Worm (Caenorhabditis elegans) whole organism, L1 larva: ENCODE measurements around the gene Y49A10A.2.

Experiments
- C04F5.9 ChIP-seq: sonication (generic microtip); optimal IDR thresholded peaks from 2 replicates; lab custom pipeline; 2016; ENCODE audit warnings: missing genetic modification characterization, missing compliant biosample characterization
- C34B4.2 ChIP-seq: sonication (generic microtip); optimal IDR thresholded peaks from 2 replicates; lab custom pipeline; 2017; ENCODE audit warnings: mild to moderate bottlenecking, missing genetic modification characterization, missing compliant biosample characterization
- F16B12.6 ChIP-seq: fragments of 150-350 bp; optimal IDR thresholded peaks from 2 replicates; lab custom pipeline; 2014; ENCODE audit warnings: missing biosample characterization, missing genetic modification characterization
- aha-1 ChIP-seq: fragments of 150-350 bp; optimal IDR thresholded peaks from 2 replicates; lab custom pipeline; 2014; ENCODE audit warnings: missing biosample characterization, missing genetic modification characterization
- alr-1 ChIP-seq: fragments of 200-800 bp; sonication (Bioruptor generic); optimal IDR thresholded peaks from 2 replicates; lab custom pipeline; 2018; ENCODE audit warnings: borderline replicate concordance, mild to moderate bottlenecking, missing genetic modification characterization, missing compliant biosample characterization
- blmp-1 ChIP-seq: fragments of 150-350 bp; optimal IDR thresholded peaks from 2 replicates; lab custom pipeline; 2014; ENCODE audit warnings: missing biosample characterization, missing genetic modification characterization
- ceh-63 ChIP-seq: fragments of 200-800 bp; sonication (Bioruptor generic); optimal IDR thresholded peaks from 2 replicates; lab custom pipeline; 2018; ENCODE audit warnings: mild to moderate bottlenecking, missing genetic modification characterization, missing compliant biosample characterization
- ceh-82 ChIP-seq, 3 experiments: fragments of 150-350 bp in 1 of 3; sonication (generic microtip) in 2 of 3; optimal IDR thresholded peaks; 2 replicates each; lab custom pipeline; 2014 to 2017; ENCODE audit warnings: missing biosample characterization in 3 of 3, missing genetic modification characterization in 3 of 3
- ceh-88 ChIP-seq: fragments of 200-800 bp; sonication (Bioruptor generic); IDR thresholded peaks from 2 replicates; pipeline ENCODE4 v1.3.6; 2022; ENCODE audit warnings: missing genetic modification characterization, missing compliant biosample characterization
- dpl-1 ChIP-seq, 3 experiments: fragments of 150-350 bp in 2 of 3; sonication (generic microtip) in 1 of 3; optimal IDR thresholded peaks; 2 replicates each; lab custom pipeline; 2014 to 2017; ENCODE audit warnings: missing biosample characterization in 3 of 3, missing genetic modification characterization in 3 of 3, missing genetic modification reagents in 3 of 3
- dsc-1 ChIP-seq: sonication (generic microtip); optimal IDR thresholded peaks from 2 replicates; lab custom pipeline; 2016; ENCODE audit warnings: mild to moderate bottlenecking, missing genetic modification characterization, missing compliant biosample characterization
- efl-1 ChIP-seq, 4 experiments: fragments of 150-350 bp; optimal IDR thresholded peaks in 3 of 4; peaks in 1 of 4; 1 replicate in 1 of 4; 2 replicates in 3 of 4; lab custom pipeline; 2014; ENCODE audit warnings: missing biosample characterization in 2 of 4, missing genetic modification characterization in 2 of 4, missing genetic modification reagents in 2 of 4
- elt-2 ChIP-seq: sonication (generic microtip); optimal IDR thresholded peaks from 2 replicates; lab custom pipeline; 2016; ENCODE audit warnings: missing genetic modification characterization, mild to moderate bottlenecking, inconsistent platforms, missing compliant biosample characterization, missing genetic modification reagents
- fkh-8 ChIP-seq: sonication (generic microtip); optimal IDR thresholded peaks from 2 replicates; lab custom pipeline; 2016; ENCODE audit warnings: mild to moderate bottlenecking, missing genetic modification characterization, missing compliant biosample characterization
- fos-1 ChIP-seq: fragments of 150-350 bp; optimal IDR thresholded peaks from 2 replicates; lab custom pipeline; 2014; ENCODE audit warnings: missing biosample characterization, missing genetic modification characterization
- hpl-2 ChIP-seq: fragments of 150-350 bp; optimal IDR thresholded peaks from 2 replicates; lab custom pipeline; 2014; ENCODE audit warnings: missing biosample characterization, missing genetic modification reagents, missing genetic modification characterization
- isw-1 ChIP-seq: fragments of 200-800 bp; sonication (Bioruptor generic); IDR thresholded peaks from 2 replicates; pipeline ENCODE4 v1.3.6; 2022; ENCODE audit warnings: missing genetic modification characterization, missing compliant biosample characterization
- jun-1 ChIP-seq: fragments of 150-350 bp; optimal IDR thresholded peaks from 2 replicates; lab custom pipeline; 2014; ENCODE audit warnings: missing biosample characterization, missing genetic modification reagents, missing genetic modification characterization
- lin-13 ChIP-seq: fragments of 150-350 bp; optimal IDR thresholded peaks from 2 replicates; lab custom pipeline; 2014; ENCODE audit warnings: missing biosample characterization, missing genetic modification reagents, missing genetic modification characterization
- lin-14 ChIP-seq: fragments of 200-800 bp; sonication (Bioruptor generic); optimal IDR thresholded peaks from 2 replicates; lab custom pipeline; 2018; ENCODE audit warnings: mild to moderate bottlenecking, missing genetic modification characterization, moderate library complexity, missing compliant biosample characterization
- lin-35 ChIP-seq, 2 experiments: fragments of 150-350 bp; optimal IDR thresholded peaks; 2 replicates each; lab custom pipeline; 2014; ENCODE audit warnings: missing biosample characterization in 2 of 2, missing genetic modification characterization in 2 of 2, missing genetic modification reagents in 2 of 2
- lsy-2 ChIP-seq, 2 experiments: fragments of 150-350 bp; optimal IDR thresholded peaks; 2 replicates each; lab custom pipeline; 2014; ENCODE audit warnings: missing biosample characterization in 2 of 2, missing genetic modification characterization in 2 of 2
- mab-9 ChIP-seq: fragments of 200-800 bp; sonication (Bioruptor generic); IDR thresholded peaks from 2 replicates; pipeline ENCODE4 v1.3.6; 2022; ENCODE audit warnings: missing genetic modification reagents, missing genetic modification characterization, missing compliant biosample characterization
- mdl-1 ChIP-seq, 2 experiments: fragments of 150-350 bp; optimal IDR thresholded peaks; 2 replicates each; lab custom pipeline; 2014 to 2017; ENCODE audit warnings: missing biosample characterization in 2 of 2, missing genetic modification characterization in 2 of 2, inconsistent platforms in 1 of 2
- mef-2 ChIP-seq: fragments of 150-350 bp; optimal IDR thresholded peaks from 2 replicates; lab custom pipeline; 2014; ENCODE audit warnings: missing biosample characterization, missing genetic modification characterization
- mep-1 ChIP-seq: fragments of 150-350 bp; optimal IDR thresholded peaks from 2 replicates; lab custom pipeline; 2014; ENCODE audit warnings: missing biosample characterization, missing genetic modification characterization
- nhr-19 ChIP-seq: fragments of 200-800 bp; sonication (Bioruptor generic); conservative IDR thresholded peaks from 2 replicates; pipeline ENCODE4 v1.3.6; 2022; ENCODE audit warnings: missing genetic modification characterization, missing compliant biosample characterization
- nhr-20 ChIP-seq: sonication (generic microtip); optimal IDR thresholded peaks from 2 replicates; lab custom pipeline; 2016; ENCODE audit warnings: mild to moderate bottlenecking, missing genetic modification characterization, missing compliant biosample characterization
- nhr-237 ChIP-seq: fragments of 150-350 bp; optimal IDR thresholded peaks from 2 replicates; lab custom pipeline; 2014; ENCODE audit warnings: missing biosample characterization, missing genetic modification characterization
- nhr-28 ChIP-seq: fragments of 150-350 bp; optimal IDR thresholded peaks from 2 replicates; lab custom pipeline; 2014; ENCODE audit warnings: missing biosample characterization, missing genetic modification characterization
- nhr-47 ChIP-seq: sonication (generic microtip); optimal IDR thresholded peaks from 2 replicates; lab custom pipeline; 2016; ENCODE audit warnings: mild to moderate bottlenecking, missing genetic modification characterization, moderate library complexity, missing compliant biosample characterization
- nhr-71 ChIP-seq: sonication (generic microtip); optimal IDR thresholded peaks from 2 replicates; lab custom pipeline; 2016; ENCODE audit warnings: mild to moderate bottlenecking, missing genetic modification characterization, moderate library complexity, missing compliant biosample characterization
- nhr-85 ChIP-seq: sonication (generic microtip); peaks from one replicate; lab custom pipeline; 2016; ENCODE audit warnings: missing genetic modification characterization, inconsistent platforms, missing compliant biosample characterization
- nhr-90 ChIP-seq: sonication (generic microtip); optimal IDR thresholded peaks from 2 replicates; lab custom pipeline; 2016; ENCODE audit warnings: mild to moderate bottlenecking, missing genetic modification characterization, missing compliant biosample characterization; ENCODE audit not compliant: poor library complexity
- pag-3 ChIP-seq: sonication (generic microtip); optimal IDR thresholded peaks from 2 replicates; lab custom pipeline; 2017; ENCODE audit warnings: missing genetic modification characterization, mild to moderate bottlenecking, missing compliant biosample characterization, antibody characterized with exemption, borderline replicate concordance; ENCODE audit not compliant: insufficient read depth
- pax-3 ChIP-seq: fragments of 200-800 bp; sonication (Bioruptor generic); optimal IDR thresholded peaks from 2 replicates; lab custom pipeline; 2018; ENCODE audit warnings: mild to moderate bottlenecking, missing genetic modification characterization, moderate library complexity, missing compliant biosample characterization
- pqm-1 ChIP-seq: sonication (generic microtip); optimal IDR thresholded peaks from 3 replicates; lab custom pipeline; 2017; ENCODE audit warnings: missing biosample characterization, missing genetic modification characterization
- rnt-1 ChIP-seq: sonication (generic microtip); optimal IDR thresholded peaks from 2 replicates; lab custom pipeline; 2016; ENCODE audit warnings: mild to moderate bottlenecking, missing genetic modification characterization, moderate library complexity, missing compliant biosample characterization
- snu-23 ChIP-seq: sonication (generic microtip); optimal IDR thresholded peaks from 2 replicates; lab custom pipeline; 2016; ENCODE audit warnings: missing genetic modification characterization, missing compliant biosample characterization
- sox-4 ChIP-seq: sonication (generic microtip); optimal IDR thresholded peaks from 2 replicates; lab custom pipeline; 2016; ENCODE audit warnings: missing genetic modification characterization, missing compliant biosample characterization
- swsn-7 ChIP-seq: sonication (generic microtip); optimal IDR thresholded peaks from 2 replicates; lab custom pipeline; 2016; ENCODE audit warnings: missing genetic modification characterization, missing compliant biosample characterization
- tbx-2 ChIP-seq: sonication (generic microtip); optimal IDR thresholded peaks from 2 replicates; lab custom pipeline; 2016; ENCODE audit warnings: missing genetic modification characterization, missing compliant biosample characterization
- unc-30 ChIP-seq: sonication (generic microtip); optimal IDR thresholded peaks from 2 replicates; lab custom pipeline; 2017; ENCODE audit warnings: missing biosample characterization, missing genetic modification characterization
- unc-62 ChIP-seq: fragments of 150-350 bp; optimal IDR thresholded peaks from 2 replicates; lab custom pipeline; 2014; ENCODE audit warnings: missing biosample characterization, missing genetic modification reagents, missing genetic modification characterization
- unc-86 ChIP-seq: sonication (generic microtip); optimal IDR thresholded peaks from 2 replicates; lab custom pipeline; 2016; ENCODE audit warnings: missing genetic modification characterization, missing compliant biosample characterization
- unc-98 ChIP-seq: fragments of 200-800 bp; sonication (Bioruptor generic); IDR thresholded peaks from 2 replicates; pipeline ENCODE4 v1.3.6; 2022; ENCODE audit warnings: missing genetic modification characterization, missing compliant biosample characterization
- xbp-1 ChIP-seq: sonication (generic microtip); optimal IDR thresholded peaks from 2 replicates; lab custom pipeline; 2016; ENCODE audit warnings: missing genetic modification characterization, missing compliant biosample characterization
- ztf-4 ChIP-seq: fragments of 150-350 bp; optimal IDR thresholded peaks from 2 replicates; lab custom pipeline; 2014; ENCODE audit warnings: missing biosample characterization, missing genetic modification characterization

Y49A10A.2 gene

DNA sequence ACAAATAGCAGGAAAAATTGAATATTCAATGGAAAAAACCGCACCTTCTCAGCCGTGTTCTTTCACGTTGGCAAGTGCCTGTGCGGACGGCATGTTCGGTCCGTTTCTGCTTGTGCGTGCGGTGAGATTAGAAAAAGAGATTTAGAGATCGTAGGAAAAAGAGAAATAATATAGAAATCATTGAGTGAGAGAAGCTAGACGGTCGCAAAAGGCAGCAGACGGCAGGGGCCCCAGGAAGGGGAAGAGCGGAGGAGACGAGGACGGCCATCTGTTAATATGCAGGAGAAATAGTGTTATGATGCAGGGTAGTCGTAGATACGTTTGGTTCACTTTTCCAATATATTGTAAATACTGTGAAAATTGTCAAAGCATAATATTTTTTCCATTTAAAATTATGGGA, at the start of gene Y49A10A.2:
Y49A10A.2 (minus strand) TSS at position 109 of the 400 bp plus-strand sequence.
- TF ChIP-seq xbp-1 (tag; lab: Kevin White, UChicago) = peak; percentile 23
- TF ChIP-seq ceh-82 (tag; optimal IDR thresholded peaks at IDR 0.05; lab: Kevin White, UChicago) = peak in 2 of 3 experiments; percentile 2 to 16
- TF ChIP-seq snu-23 = peak; percentile 52
- no peak for TF ChIP-seq hpl-2 (GFP tag; lab: Kevin White, UChicago)
- no peak for TF ChIP-seq unc-98 (GFP tag; lab: Robert Waterston, UW)
- TF ChIP-seq F16B12.6 (tag; lab: Kevin White, UChicago) = no peak
- peak; percentile 13 to 48 for TF ChIP-seq efl-1 (optimal IDR thresholded peaks at IDR 0.05; lab: Kevin White, UChicago)
- no peak for TF ChIP-seq efl-1 (GFP tag; optimal IDR thresholded peaks at IDR 0.05 in 1 of 2; lab: Kevin White, UChicago)
- peak in 1 of 2 experiments; percentile 5 for TF ChIP-seq lin-35 (GFP tag; optimal IDR thresholded peaks at IDR 0.05; lab: Kevin White, UChicago)
- no peak for TF ChIP-seq fos-1 (tag; lab: Kevin White, UChicago)
- no peak for TF ChIP-seq jun-1 (tag; lab: Kevin White, UChicago)
- TF ChIP-seq pag-3 (tag; lab: Kevin White, UChicago) = peak; percentile 44
- TF ChIP-seq nhr-20 (tag; lab: Kevin White, UChicago) = peak; percentile 40
- TF ChIP-seq alr-1 (tag; lab: Kevin White, UChicago) = no peak
- no peak for TF ChIP-seq nhr-237 (tag; lab: Kevin White, UChicago)
- TF ChIP-seq rnt-1 = peak; percentile 61
- no peak for TF ChIP-seq ceh-88
- TF ChIP-seq nhr-90 (tag; lab: Kevin White, UChicago) = no peak
- peak; percentile 31 for TF ChIP-seq mep-1 (tag; lab: Kevin White, UChicago)
- TF ChIP-seq elt-2 (tag; lab: Kevin White, UChicago) = no peak
- TF ChIP-seq nhr-19 (GFP tag; lab: Robert Waterston, UW) = 0 out of 2 replicates have a peak, but pooled peaks have one; percentile 17
- peak; percentile 36 for TF ChIP-seq unc-86 (tag; lab: Kevin White, UChicago)
- TF ChIP-seq lsy-2 (tag; optimal IDR thresholded peaks at IDR 0.05; lab: Kevin White, UChicago) = peak in 1 of 2 experiments; percentile 40
- TF ChIP-seq lin-14 (GFP tag; lab: Kevin White, UChicago) = peak; percentile 80
- TF ChIP-seq isw-1 (GFP tag; lab: Robert Waterston, UW) = no peak; the same call in 1 of the 2 replicates
- TF ChIP-seq mdl-1 (tag; optimal IDR thresholded peaks at IDR 0.05; lab: Kevin White, UChicago) = peak in 1 of 2 experiments; percentile 13
- no peak for TF ChIP-seq mab-9 (GFP tag; lab: Robert Waterston, UW)
- TF ChIP-seq aha-1 (tag; lab: Kevin White, UChicago) = no peak
- no peak for TF ChIP-seq ztf-4
- TF ChIP-seq mef-2 = no peak
- TF ChIP-seq nhr-85 (tag; lab: Kevin White, UChicago) = peak; percentile 57
- TF ChIP-seq nhr-71 (tag; lab: Kevin White, UChicago) = peak; percentile 55
- no peak for TF ChIP-seq C04F5.9
- peak; percentile 39 for TF ChIP-seq dsc-1 (tag; lab: Kevin White, UChicago)
- peak; percentile 18 for TF ChIP-seq fkh-8 (tag; lab: Kevin White, UChicago)
- TF ChIP-seq blmp-1 (tag; lab: Kevin White, UChicago) = peak; percentile 14
- peak; percentile 58 for TF ChIP-seq swsn-7 (tag; lab: Kevin White, UChicago)
- no peak for TF ChIP-seq C34B4.2 (tag; lab: Kevin White, UChicago)
- TF ChIP-seq dpl-1 (GFP tag; optimal IDR thresholded peaks at IDR 0.05; lab: Kevin White, UChicago) = no peak
- TF ChIP-seq tbx-2 (tag; lab: Kevin White, UChicago) = peak; percentile 29
- TF ChIP-seq nhr-47 (tag; lab: Kevin White, UChicago) = peak; percentile 41

DNA sequence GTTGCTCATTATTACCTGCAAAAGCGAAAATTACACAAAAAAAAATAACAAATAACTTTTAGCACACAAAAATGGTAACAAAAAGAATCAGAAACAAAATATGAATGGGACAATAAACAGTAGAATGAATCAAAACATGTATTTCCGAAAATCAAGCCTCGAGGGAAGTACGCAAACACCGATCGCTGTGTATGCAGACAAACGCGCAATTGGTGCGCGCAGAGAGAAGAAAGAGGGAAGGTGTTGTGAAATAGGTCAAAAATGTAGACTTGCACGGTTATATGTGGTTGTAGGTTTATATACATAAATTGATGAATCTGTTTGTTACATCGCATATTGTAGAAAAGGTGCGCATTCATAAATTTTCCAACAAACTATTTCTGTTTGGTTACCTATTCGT, 47.3 kb upstream of the Y49A10A.2 start, which contains the start of gene cdk-11.2:
cdk-11.2 (minus strand) TSS at position 23 of the 400 bp plus-strand sequence.
- TF ChIP-seq sox-4 (tag; lab: Kevin White, UChicago) (no peak), unc-98 (GFP tag; lab: Robert Waterston, UW) (no peak), fos-1 (tag; lab: Kevin White, UChicago) (peak; percentile 18), nhr-28 (tag; lab: Kevin White, UChicago) (no peak), C04F5.9 (no peak), ceh-63 (no peak), mef-2 (no peak), blmp-1 (tag; lab: Kevin White, UChicago) (peak; percentile 79), pqm-1 (tag; lab: Kevin White, UChicago) (no peak), ceh-88 (no peak), unc-62 (GFP tag; lab: Kevin White, UChicago) (no peak), lin-13 (GFP tag; lab: Kevin White, UChicago) (no peak), tbx-2 (tag; lab: Kevin White, UChicago) (peak; percentile 9), ztf-4 (no peak), unc-86 (tag; lab: Kevin White, UChicago) (no peak), ceh-82 (tag; optimal IDR thresholded peaks at IDR 0.05; lab: Kevin White, UChicago) (peak; percentile 48 to 85 (median 53)), unc-30 (no peak), dsc-1 (tag; lab: Kevin White, UChicago) (no peak), pax-3 (tag; lab: Kevin White, UChicago) (no peak), C34B4.2 (tag; lab: Kevin White, UChicago) (no peak), isw-1 (GFP tag; lab: Robert Waterston, UW) (peak; percentile 21; the same call in 1 of the 2 replicates), lin-35 (GFP tag; optimal IDR thresholded peaks at IDR 0.05; lab: Kevin White, UChicago) (peak; percentile 43 to 77), nhr-71 (tag; lab: Kevin White, UChicago) (peak; percentile 70), nhr-19 (GFP tag; lab: Robert Waterston, UW) (peak; percentile 55), jun-1 (tag; lab: Kevin White, UChicago) (peak; percentile 32), rnt-1 (peak; percentile 50)
